Worm (Caenorhabditis elegans) whole organism, early embryonic: ENCODE data around the gene spon-1.
"Not testable (repeated sequence)": the region's sequence is repeated elsewhere in the genome, so short reads cannot be mapped to it uniquely, and the experiment has no call there.

Experiments
- B0310.2 ChIP-seq: sonication (generic microtip); optimal IDR thresholded peaks from 2 replicates; lab custom pipeline; 2016; ENCODE audit warnings: mild to moderate bottlenecking, missing genetic modification characterization, missing compliant biosample characterization
- F13C5.2 ChIP-seq: sonication (generic microtip); optimal IDR thresholded peaks from 2 replicates; lab custom pipeline; 2017; ENCODE audit warnings: mild to moderate bottlenecking, missing genetic modification characterization, inconsistent platforms, missing compliant biosample characterization
- aly-1 ChIP-seq: sonication (generic microtip); optimal IDR thresholded peaks from 2 replicates; lab custom pipeline; 2016; ENCODE audit warnings: missing genetic modification characterization, missing compliant biosample characterization
- ama-1 ChIP-seq: fragments of 150-350 bp; optimal IDR thresholded peaks from 2 replicates; lab custom pipeline; 2014
- ceh-13 ChIP-seq: fragments of 200-800 bp; sonication (Bioruptor generic); optimal IDR thresholded peaks from 2 replicates; lab custom pipeline; 2018; ENCODE audit warnings: mild to moderate bottlenecking, missing genetic modification characterization, missing compliant biosample characterization
- ceh-36 ChIP-seq: sonication (generic microtip); optimal IDR thresholded peaks from 2 replicates; lab custom pipeline; 2016; ENCODE audit warnings: missing genetic modification characterization, inconsistent platforms, missing compliant biosample characterization
- ets-7 ChIP-seq: sonication (generic microtip); optimal IDR thresholded peaks from 2 replicates; lab custom pipeline; 2016; ENCODE audit warnings: missing genotype, missing genetic modification characterization, missing compliant biosample characterization
- flt-1 ChIP-seq: fragments of 200-800 bp; sonication (Bioruptor generic); IDR thresholded peaks from 2 replicates; pipeline ENCODE4 v1.3.6; 2022; ENCODE audit warnings: missing genetic modification characterization, missing compliant biosample characterization
- hmbx-1 ChIP-seq: sonication (generic microtip); optimal IDR thresholded peaks from 2 replicates; lab custom pipeline; 2016; ENCODE audit warnings: mild to moderate bottlenecking, missing genetic modification characterization, missing compliant biosample characterization
- hmg-4 ChIP-seq: fragments of 200-800 bp; sonication (Bioruptor generic); optimal IDR thresholded peaks from 2 replicates; lab custom pipeline; 2018; ENCODE audit warnings: mild to moderate bottlenecking, missing genetic modification characterization, missing compliant biosample characterization
- hnd-1 ChIP-seq: sonication (generic microtip); optimal IDR thresholded peaks from 2 replicates; lab custom pipeline; 2016; ENCODE audit warnings: missing genetic modification characterization, missing compliant biosample characterization
- pes-1 ChIP-seq: fragments of 200-800 bp; sonication (Bioruptor generic); IDR thresholded peaks from 2 replicates; pipeline ENCODE4 v1.3.6; 2022; ENCODE audit warnings: missing genetic modification reagents, missing genetic modification characterization, missing compliant biosample characterization
- scrt-1 ChIP-seq: fragments of 200-800 bp; sonication (Bioruptor generic); IDR thresholded peaks from 2 replicates; pipeline ENCODE4 v1.3.6; 2022; ENCODE audit warnings: missing genetic modification characterization, missing compliant biosample characterization
- sea-1 ChIP-seq: fragments of 200-800 bp; sonication (Bioruptor generic); conservative IDR thresholded peaks from 2 replicates; pipeline ENCODE4 v1.3.6; 2022; ENCODE audit warnings: missing genetic modification characterization, missing compliant biosample characterization
- tbx-11 ChIP-seq: fragments of 200-800 bp; sonication (Bioruptor generic); IDR thresholded peaks from 2 replicates; pipeline ENCODE4 v1.3.6; 2022; ENCODE audit warnings: missing genetic modification characterization, missing compliant biosample characterization
- tbx-37 ChIP-seq: fragments of 200-800 bp; sonication (Bioruptor generic); conservative IDR thresholded peaks from 2 replicates; pipeline ENCODE4 v1.3.6; 2022; ENCODE audit warnings: missing genetic modification reagents, missing genetic modification characterization, missing compliant biosample characterization
- tra-4 ChIP-seq: sonication (generic microtip); optimal IDR thresholded peaks from 2 replicates; lab custom pipeline; 2017; ENCODE audit warnings: missing genetic modification characterization, missing compliant biosample characterization

spon-1 gene

DNA sequence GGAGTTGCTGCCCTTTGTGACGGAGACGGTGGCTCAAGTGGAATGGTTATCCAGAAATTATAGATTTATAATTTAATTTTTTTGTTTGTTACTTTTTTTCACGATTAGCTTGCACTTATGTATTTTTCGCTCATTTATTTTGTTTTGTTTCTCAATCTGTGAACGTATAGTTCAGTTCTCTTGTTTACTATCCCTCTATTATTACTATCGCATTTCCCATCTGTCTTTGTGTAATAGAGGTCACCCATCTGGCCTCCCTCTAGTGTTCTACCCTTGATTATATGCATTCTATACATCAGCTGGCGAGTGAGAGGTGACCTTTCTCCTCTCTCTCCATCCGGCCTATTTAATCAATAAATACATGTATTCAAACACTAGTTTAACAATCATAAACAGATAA, 32.3 kb upstream of the spon-1 start, which contains the start of the genes T02G5.14 and T02G5.15:
TSS of gene T02G5.14 (plus strand) at position 301 of the 400 bp plus-strand sequence.
TSS of gene T02G5.15 (plus strand) at position 301 of the 400 bp plus-strand sequence.
- not testable (repeated sequence) for TF ChIP-seq ets-7 (tag; lab: Kevin White, UChicago); sea-1; ceh-13

DNA sequence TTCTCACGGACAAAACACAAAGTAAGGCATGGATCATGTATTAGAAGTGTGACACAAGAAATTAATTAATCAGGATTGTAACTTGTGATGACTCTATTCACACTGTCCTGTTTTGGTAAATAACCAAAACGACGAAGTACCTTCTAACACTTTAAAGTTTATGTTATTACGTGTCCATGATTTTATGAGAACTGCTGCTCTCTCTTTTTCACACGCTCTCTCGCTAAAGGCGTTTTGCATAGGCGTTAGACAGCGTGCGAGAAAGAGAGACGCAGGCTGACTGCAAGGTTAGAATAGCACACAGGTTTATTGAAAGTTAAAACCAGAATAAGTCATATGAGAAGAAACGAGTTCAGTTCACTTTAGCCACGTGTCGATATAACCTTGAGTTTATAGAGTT, 26.3 kb upstream of the spon-1 start:
- TF ChIP-seq ceh-13 (no peak), hmbx-1 (tag; lab: Kevin White, UChicago) (no peak), hmg-4 (no peak), F13C5.2 (tag; lab: Kevin White, UChicago) (no peak), ama-1 (lab: Kevin White, UChicago) (no peak), B0310.2 (no peak), sea-1 (no peak), tbx-37 (GFP tag; lab: Robert Waterston, UW) (no peak)

DNA sequence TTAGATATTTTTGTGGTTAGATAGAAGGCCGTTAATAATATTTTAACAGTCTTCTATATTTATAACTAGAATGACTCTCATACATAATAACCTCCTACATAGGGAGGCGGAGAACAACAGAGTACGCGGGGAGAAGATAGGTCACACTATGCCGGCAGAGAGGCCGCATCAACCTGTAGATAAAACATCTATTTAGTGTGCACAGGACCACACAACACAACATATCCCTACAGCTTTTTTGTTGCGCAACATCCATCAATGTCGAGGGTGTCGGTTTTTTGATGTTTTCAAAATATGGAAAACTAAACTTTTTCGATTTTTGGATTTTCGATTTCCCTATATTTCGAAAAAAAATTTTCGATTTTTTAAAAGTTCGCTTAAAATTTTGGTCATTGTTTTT, 25.5 kb upstream of the spon-1 start:
- TF ChIP-seq flt-1 (GFP tag; lab: Robert Waterston, UW), result no peak
- peak; percentile 44 for TF ChIP-seq hmg-4
- TF ChIP-seq pes-1 (GFP tag; lab: Robert Waterston, UW), result 0 out of 2 replicates have a peak, but pooled peaks have one; percentile 4

DNA sequence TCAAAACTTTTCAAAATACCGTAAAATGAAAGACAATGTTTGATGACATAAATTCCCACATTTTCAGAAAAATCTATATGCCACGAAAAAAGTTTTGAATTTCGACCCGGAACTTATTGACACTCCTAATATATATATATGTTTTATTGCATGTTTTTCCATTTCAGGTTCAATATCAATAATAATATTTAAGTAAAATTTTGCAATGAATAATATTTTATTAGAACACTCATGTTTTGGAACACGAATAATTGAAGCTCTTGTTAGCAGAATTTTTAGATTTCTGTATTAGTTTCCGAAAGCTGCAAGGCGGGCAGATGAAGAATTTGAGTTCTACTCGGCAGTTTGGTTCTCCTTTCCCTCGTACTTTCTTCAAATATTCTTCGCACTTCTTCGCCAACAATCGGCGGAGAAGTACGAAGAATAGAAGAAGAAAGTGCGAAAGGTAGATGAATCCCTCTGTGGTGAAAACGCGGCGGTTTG, 23.0 kb upstream of the spon-1 start, which contains the start of gene T02G5.3:
TSS of gene T02G5.3 (plus strand) at position 51 of the 483 bp plus-strand sequence.
- no peak for TF ChIP-seq ama-1 (lab: Kevin White, UChicago)
- TF ChIP-seq ceh-13, result no peak
- no peak for TF ChIP-seq F13C5.2 (tag; lab: Kevin White, UChicago)
- TF ChIP-seq hnd-1, result no peak
- 0 out of 2 replicates have a peak, but pooled peaks have one; percentile 18 for TF ChIP-seq sea-1
- TF ChIP-seq aly-1 (tag; lab: Kevin White, UChicago), result no peak
- TF ChIP-seq B0310.2, result peak; percentile 19

DNA sequence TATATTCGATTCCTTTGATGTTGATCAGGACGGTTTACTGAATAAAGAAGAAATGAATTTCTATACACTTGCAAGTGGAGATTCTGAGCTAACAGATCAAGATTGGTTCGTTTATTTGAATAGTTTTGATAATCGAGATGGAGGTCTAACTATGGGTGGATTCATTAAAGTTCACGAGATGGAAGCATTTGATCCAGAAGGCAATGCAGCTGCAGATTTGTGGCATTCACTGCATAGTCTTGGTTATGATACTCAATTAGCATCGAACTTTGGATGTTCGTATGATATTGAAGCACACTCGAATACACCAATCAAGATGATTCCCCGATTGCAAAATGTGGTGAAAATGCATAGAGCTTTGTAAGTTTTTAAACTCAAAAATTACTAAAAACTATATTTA, 20.4 kb upstream of the spon-1 start:
- TF ChIP-seq F13C5.2 (tag; lab: Kevin White, UChicago) (no peak), hnd-1 (no peak), pes-1 (GFP tag; lab: Robert Waterston, UW) (no peak), tra-4 (tag; lab: Kevin White, UChicago) (no peak), hmbx-1 (tag; lab: Kevin White, UChicago) (no peak), B0310.2 (no peak), sea-1 (no peak), tbx-37 (GFP tag; lab: Robert Waterston, UW) (no peak), tbx-11 (no peak), ets-7 (tag; lab: Kevin White, UChicago) (no peak), ama-1 (lab: Kevin White, UChicago) (no peak)

DNA sequence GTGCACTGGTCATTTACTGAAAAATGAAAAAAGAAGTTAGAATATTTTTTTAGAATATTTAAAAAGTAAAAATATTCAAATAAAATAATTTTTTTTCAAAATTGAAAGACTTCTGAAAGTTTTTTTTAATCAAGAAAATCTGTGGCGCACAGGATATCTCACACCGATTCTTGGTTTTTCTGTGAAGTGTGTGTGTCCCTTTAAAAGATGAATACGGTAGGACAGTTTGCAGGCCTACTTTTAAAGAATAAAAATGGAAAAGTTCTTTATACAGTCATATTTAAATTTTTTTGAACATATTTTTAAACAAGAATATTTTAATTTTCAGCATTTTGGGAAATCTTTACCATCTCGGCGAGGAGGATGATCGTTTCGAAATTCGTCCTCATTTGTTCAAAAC, 17.8 kb upstream of the spon-1 start, which contains the start of gene mct-5:
TSS of gene mct-5 (minus strand) at position 16 of the 400 bp plus-strand sequence.
- TF ChIP-seq tbx-37 (GFP tag; lab: Robert Waterston, UW) (no peak), tbx-11 (no peak), aly-1 (tag; lab: Kevin White, UChicago) (no peak), F13C5.2 (tag; lab: Kevin White, UChicago) (no peak), sea-1 (no peak), ama-1 (lab: Kevin White, UChicago) (no peak), B0310.2 (no peak), ceh-13 (no peak), ceh-36 (tag; lab: Kevin White, UChicago) (no peak), flt-1 (GFP tag; lab: Robert Waterston, UW) (no peak), ets-7 (tag; lab: Kevin White, UChicago) (no peak), tra-4 (tag; lab: Kevin White, UChicago) (no peak), hmbx-1 (tag; lab: Kevin White, UChicago) (no peak), hmg-4 (no peak), hnd-1 (no peak), pes-1 (GFP tag; lab: Robert Waterston, UW) (no peak)

DNA sequence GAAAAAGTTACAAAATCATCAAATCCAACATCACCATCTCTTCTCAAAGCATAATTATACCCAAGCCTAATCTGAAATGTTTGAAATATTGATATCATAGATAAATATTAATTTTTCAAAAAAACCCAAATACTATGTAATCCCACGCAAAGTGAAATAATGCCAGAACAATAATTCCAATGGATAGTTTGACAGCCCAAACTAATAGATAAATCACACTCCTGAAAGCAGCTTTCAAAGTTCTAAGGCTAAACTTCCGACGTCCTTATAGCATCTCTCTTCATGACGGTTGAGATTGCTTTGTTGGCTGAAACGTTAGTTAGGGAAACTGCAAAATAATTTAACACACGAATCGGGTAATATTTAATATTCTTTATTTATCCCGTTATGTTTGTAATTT, 17.1 kb upstream of the spon-1 start:
- TF ChIP-seq tbx-37 (GFP tag; lab: Robert Waterston, UW), result no peak
- no peak for TF ChIP-seq hmg-4
- no peak for TF ChIP-seq ets-7 (tag; lab: Kevin White, UChicago)
- no peak for TF ChIP-seq tbx-11
- TF ChIP-seq hnd-1, result no peak
- TF ChIP-seq scrt-1 (GFP tag; lab: Robert Waterston, UW), result no peak
- TF ChIP-seq tra-4 (tag; lab: Kevin White, UChicago), result no peak

DNA sequence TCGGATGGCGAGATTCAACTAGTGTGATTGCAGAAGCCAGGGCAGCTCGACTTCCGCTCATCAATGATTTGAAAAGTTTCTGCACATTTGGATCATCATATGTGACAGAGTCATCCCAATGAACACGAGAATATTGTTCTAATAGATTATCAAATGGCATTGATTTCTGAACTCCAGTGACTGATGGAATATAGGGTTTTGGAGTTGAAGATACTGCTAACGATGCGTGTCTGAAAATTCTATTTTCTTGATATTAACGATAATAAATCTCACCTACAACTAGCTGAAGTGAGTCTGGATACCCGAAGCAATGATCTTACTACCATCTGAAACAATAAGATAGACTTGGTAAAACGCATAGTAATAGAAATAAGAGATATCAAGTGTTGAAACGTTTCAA, 15.5 kb upstream of the spon-1 start, which contains the start of gene mmaa-1:
TSS of gene mmaa-1 (minus strand) at position 328 of the 400 bp plus-strand sequence.
- TF ChIP-seq hnd-1 (no peak), scrt-1 (GFP tag; lab: Robert Waterston, UW) (no peak), tbx-37 (GFP tag; lab: Robert Waterston, UW) (no peak), tbx-11 (no peak), flt-1 (GFP tag; lab: Robert Waterston, UW) (no peak), pes-1 (GFP tag; lab: Robert Waterston, UW) (no peak), B0310.2 (no peak), F13C5.2 (tag; lab: Kevin White, UChicago) (no peak), ceh-36 (tag; lab: Kevin White, UChicago) (no peak), hmg-4 (no peak), ceh-13 (no peak), tra-4 (tag; lab: Kevin White, UChicago) (no peak), ama-1 (lab: Kevin White, UChicago) (no peak), sea-1 (no peak), ets-7 (tag; lab: Kevin White, UChicago) (no peak), hmbx-1 (tag; lab: Kevin White, UChicago) (no peak)
